Fruit fly (Drosophila melanogaster) whole organism, prepupa: ENCODE results near the gene CG43638.

ENCODE experiments used
- Blimp-1 ChIP-seq: fragments of 200-800 bp; sonication (Bioruptor generic); optimal IDR thresholded peaks from 3 replicates; lab custom pipeline; 2017; ENCODE audit warnings: missing biosample characterization, missing genetic modification characterization, mild to moderate bottlenecking, moderate library complexity, missing genetic modification reagents
- CG10631 ChIP-seq: fragments of 200-800 bp; sonication (Bioruptor generic); optimal IDR thresholded peaks from 2 replicates; lab custom pipeline; 2016; ENCODE audit warnings: missing biosample characterization, missing genetic modification characterization
- CG11294 ChIP-seq: fragments of 200-800 bp; sonication (Bioruptor generic); IDR thresholded peaks from 2 replicates; pipeline ENCODE4 v1.3.6; 2022; ENCODE audit warnings: missing biosample characterization, missing genetic modification characterization
- CG11762 ChIP-seq: fragments of 200-800 bp; sonication (Bioruptor generic); optimal IDR thresholded peaks from 3 replicates; lab custom pipeline; 2016; ENCODE audit warnings: missing biosample characterization, missing genetic modification characterization; ENCODE audit not compliant: insufficient read depth
- CG11902 ChIP-seq: fragments of 200-800 bp; sonication (Bioruptor generic); optimal IDR thresholded peaks from 3 replicates; lab custom pipeline; 2016; ENCODE audit warnings: missing biosample characterization, missing genetic modification characterization
- CG15336 ChIP-seq: fragments of 200-800 bp; sonication (Bioruptor generic); IDR thresholded peaks from 2 replicates; pipeline ENCODE4 v1.3.6; 2022; ENCODE audit warnings: missing biosample characterization, missing genetic modification characterization
- CG16779 ChIP-seq: fragments of 200-800 bp; sonication (Bioruptor generic); optimal IDR thresholded peaks from 3 replicates; lab custom pipeline; 2017; ENCODE audit warnings: missing biosample characterization, mild to moderate bottlenecking, missing genetic modification characterization
- CG31627 ChIP-seq: fragments of 200-800 bp; sonication (Bioruptor generic); optimal IDR thresholded peaks from 3 replicates; lab custom pipeline; 2016; ENCODE audit warnings: missing biosample characterization, missing genetic modification characterization
- CG32006 ChIP-seq: fragments of 200-800 bp; sonication (Bioruptor generic); optimal IDR thresholded peaks from 3 replicates; lab custom pipeline; 2017; ENCODE audit warnings: missing biosample characterization, mild to moderate bottlenecking, missing genetic modification characterization
- CG34406 ChIP-seq: fragments of 200-800 bp; sonication (Bioruptor generic); optimal IDR thresholded peaks from 3 replicates; lab custom pipeline; 2016; ENCODE audit warnings: missing biosample characterization, missing genetic modification characterization
- CG6163 ChIP-seq: fragments of 200-800 bp; sonication (Bioruptor generic); IDR thresholded peaks from 3 replicates; pipeline ENCODE4 v1.3.6; 2022; ENCODE audit warnings: missing biosample characterization, missing genetic modification characterization
- CG6792 ChIP-seq: fragments of 200-800 bp; sonication (Bioruptor generic); optimal IDR thresholded peaks from 3 replicates; lab custom pipeline; 2016; ENCODE audit warnings: missing biosample characterization, missing genetic modification characterization
- CG7368 ChIP-seq: fragments of 200-800 bp; sonication (Bioruptor generic); optimal IDR thresholded peaks from 3 replicates; lab custom pipeline; 2016; ENCODE audit warnings: missing biosample characterization, missing genetic modification characterization
- CG8119 ChIP-seq: fragments of 200-800 bp; sonication (Bioruptor generic); IDR thresholded peaks from 3 replicates; pipeline ENCODE4 v1.3.6; 2022; ENCODE audit warnings: missing biosample characterization, missing genetic modification characterization
- CG8319 ChIP-seq: fragments of 200-800 bp; sonication (Bioruptor generic); optimal IDR thresholded peaks from 3 replicates; lab custom pipeline; 2016; ENCODE audit warnings: missing biosample characterization, missing genetic modification characterization
- CG8632 ChIP-seq: fragments of 200-800 bp; sonication (Bioruptor generic); optimal IDR thresholded peaks from 3 replicates; lab custom pipeline; 2016; ENCODE audit warnings: missing biosample characterization, missing genetic modification characterization
- Eip78C ChIP-seq: fragments of 200-800 bp; sonication (Bioruptor generic); peaks from one replicate; lab custom pipeline; 2016; ENCODE audit warnings: missing biosample characterization, missing genetic modification characterization
- Eip93F ChIP-seq: fragments of 200-800 bp; sonication (Bioruptor generic); optimal IDR thresholded peaks from 2 replicates; lab custom pipeline; 2016; ENCODE audit warnings: missing biosample characterization, mild to moderate bottlenecking, missing genetic modification characterization
- Ets21C ChIP-seq: fragments of 200-800 bp; sonication (Bioruptor generic); optimal IDR thresholded peaks from 3 replicates; lab custom pipeline; 2016; ENCODE audit warnings: missing biosample characterization, missing genetic modification characterization
- Hr39 ChIP-seq: fragments of 200-800 bp; sonication (Bioruptor generic); optimal IDR thresholded peaks from 2 replicates; lab custom pipeline; 2016; ENCODE audit warnings: missing biosample characterization, missing genetic modification characterization
- Hr4 ChIP-seq: fragments of 200-800 bp; sonication (Bioruptor generic); optimal IDR thresholded peaks from 3 replicates; lab custom pipeline; 2016; ENCODE audit warnings: missing biosample characterization, missing genetic modification characterization
- Lpt ChIP-seq: fragments of 200-800 bp; sonication (Bioruptor generic); optimal IDR thresholded peaks from 3 replicates; lab custom pipeline; 2016; ENCODE audit warnings: missing biosample characterization, missing genetic modification characterization
- OdsH ChIP-seq: fragments of 200-800 bp; sonication (Bioruptor generic); optimal IDR thresholded peaks from 3 replicates; lab custom pipeline; 2016; ENCODE audit warnings: missing biosample characterization, missing genetic modification characterization
- Sox102F ChIP-seq: fragments of 200-800 bp; sonication (Bioruptor generic); optimal IDR thresholded peaks from 2 replicates; lab custom pipeline; 2016; ENCODE audit warnings: missing biosample characterization, mild to moderate bottlenecking, missing genetic modification characterization
- Sox14 ChIP-seq: fragments of 200-800 bp; sonication (Bioruptor generic); optimal IDR thresholded peaks from 3 replicates; lab custom pipeline; 2016; ENCODE audit warnings: missing biosample characterization, missing genetic modification characterization
- acj6 ChIP-seq: fragments of 200-800 bp; sonication (Bioruptor generic); optimal IDR thresholded peaks from 3 replicates; lab custom pipeline; 2016; ENCODE audit warnings: missing biosample characterization, missing genetic modification characterization
- cyc ChIP-seq: fragments of 200-800 bp; sonication (Bioruptor generic); optimal IDR thresholded peaks from 3 replicates; lab custom pipeline; 2016; ENCODE audit warnings: missing biosample characterization, missing genetic modification characterization
- dac ChIP-seq: fragments of 200-800 bp; sonication (Bioruptor generic); optimal IDR thresholded peaks from 2 replicates; lab custom pipeline; 2017; ENCODE audit warnings: missing biosample characterization, mild to moderate bottlenecking, missing genetic modification characterization
- dsx ChIP-seq: fragments of 200-800 bp; optimal IDR thresholded peaks from 3 replicates; lab custom pipeline; 2019; ENCODE audit warnings: missing biosample characterization, mild to moderate bottlenecking, missing genetic modification characterization, moderate library complexity; ENCODE audit not compliant: poor library complexity, severe bottlenecking
- esn ChIP-seq: fragments of 200-800 bp; sonication (Bioruptor generic); optimal IDR thresholded peaks from 2 replicates; lab custom pipeline; 2016; ENCODE audit warnings: missing biosample characterization, mild to moderate bottlenecking, missing genetic modification characterization, moderate library complexity
- fd85E ChIP-seq: fragments of 200-800 bp; sonication (Bioruptor generic); optimal IDR thresholded peaks from 3 replicates; lab custom pipeline; 2016; ENCODE audit warnings: missing biosample characterization, missing genetic modification characterization
- fkh ChIP-seq: fragments of 200-800 bp; sonication (Bioruptor generic); optimal IDR thresholded peaks from 3 replicates; lab custom pipeline; 2017; ENCODE audit warnings: missing biosample characterization, mild to moderate bottlenecking, missing genetic modification characterization, moderate library complexity
- net ChIP-seq: fragments of 200-800 bp; sonication (Bioruptor generic); optimal IDR thresholded peaks from 3 replicates; lab custom pipeline; 2016; ENCODE audit warnings: missing biosample characterization, missing genetic modification characterization
- pdm3 ChIP-seq: fragments of 200-800 bp; sonication (Bioruptor generic); optimal IDR thresholded peaks from 3 replicates; lab custom pipeline; 2016; ENCODE audit warnings: missing biosample characterization, missing genetic modification characterization
- salr ChIP-seq, 2 experiments: fragments of 200-800 bp; sonication (Bioruptor generic); optimal IDR thresholded peaks; 3 replicates each; lab custom pipeline; 2016 to 2018; ENCODE audit warnings: missing biosample characterization in 2 of 2, missing genetic modification characterization in 2 of 2, mild to moderate bottlenecking in 1 of 2
- spab ChIP-seq: fragments of 200-800 bp; sonication (Bioruptor generic); optimal IDR thresholded peaks from 2 replicates; lab custom pipeline; 2017; ENCODE audit warnings: missing biosample characterization, mild to moderate bottlenecking, missing genetic modification characterization, missing genetic modification reagents
- ss ChIP-seq, 2 experiments: fragments of 200-800 bp; sonication (Bioruptor generic); optimal IDR thresholded peaks; 2 replicates in 1 of 2; 3 replicates in 1 of 2; lab custom pipeline; 2017 to 2018; ENCODE audit warnings: mild to moderate bottlenecking in 2 of 2, missing biosample characterization in 2 of 2, missing genetic modification characterization in 2 of 2, moderate library complexity in 1 of 2
- svp ChIP-seq: fragments of 200-800 bp; sonication (Bioruptor generic); peaks from one replicate; lab custom pipeline; 2016; ENCODE audit warnings: missing biosample characterization, missing genetic modification characterization
- topi ChIP-seq: fragments of 200-800 bp; sonication (Bioruptor generic); optimal IDR thresholded peaks from 3 replicates; lab custom pipeline; 2016; ENCODE audit warnings: missing biosample characterization, missing genetic modification characterization
- vri ChIP-seq: fragments of 200-800 bp; sonication (Bioruptor generic); optimal IDR thresholded peaks from 3 replicates; lab custom pipeline; 2016; ENCODE audit warnings: missing biosample characterization, mild to moderate bottlenecking, missing genetic modification characterization

The CG43638 gene

dm6 chr3L:12084969-12085690 is 40.8 kb downstream of the CG43638 start:
- TF ChIP-seq salr (GFP tag; optimal IDR thresholded peaks at IDR 0.05; lab: Kevin White, UChicago) (no peak), dac (GFP tag; lab: Kevin White, UChicago) (no peak), svp (GFP tag; lab: Kevin White, UChicago) (peak; percentile 19), CG7368 (no peak), fkh (GFP tag; lab: Kevin White, UChicago) (peak; percentile 2), Eip93F (GFP tag; lab: Kevin White, UChicago) (no peak), CG6792 (GFP tag; lab: Kevin White, UChicago) (no peak), CG11294 (no peak)
- TF ChIP-seq, all 60 proteins: peak for 2

dm6 chr3L:12085691-12086078 is 41.3 kb downstream of the CG43638 start:
- no peak for TF ChIP-seq fkh (GFP tag; lab: Kevin White, UChicago)
- no peak for TF ChIP-seq CG8119
- no peak for TF ChIP-seq CG34406 (GFP tag; lab: Kevin White, UChicago)
- TF ChIP-seq CG32006 (GFP tag; lab: Kevin White, UChicago): no peak
- TF ChIP-seq CG11294: no peak
- TF ChIP-seq Lpt (GFP tag; lab: Kevin White, UChicago): no peak
- no peak for TF ChIP-seq CG11902 (GFP tag; lab: Kevin White, UChicago)
- no peak for TF ChIP-seq esn (GFP tag; lab: Kevin White, UChicago)
- no peak for TF ChIP-seq fd85E (GFP tag; lab: Kevin White, UChicago)
- no peak for TF ChIP-seq Blimp-1 (GFP tag; lab: Kevin White, UChicago)
- no peak for TF ChIP-seq Hr4
- no peak for TF ChIP-seq CG31627 (GFP tag; lab: Kevin White, UChicago)
- TF ChIP-seq acj6 (GFP tag; lab: Kevin White, UChicago): no peak
- TF ChIP-seq CG8319 (GFP tag; lab: Kevin White, UChicago): no peak
- no peak for TF ChIP-seq Eip93F (GFP tag; lab: Kevin White, UChicago)
- no peak for TF ChIP-seq Ets21C (GFP tag; lab: Kevin White, UChicago)

- TF ChIP-seq esn (GFP tag; lab: Kevin White, UChicago) (no peak), svp (GFP tag; lab: Kevin White, UChicago) (no peak), Hr4 (no peak), CG6792 (GFP tag; lab: Kevin White, UChicago) (no peak), Sox102F (GFP tag; lab: Kevin White, UChicago) (no peak), Eip78C (GFP tag; lab: Kevin White, UChicago) (peak; percentile 14)
These were observed 43.9 kb downstream of the CG43638 start, which contains the start of gene CG17154 for dm6 chr3L:12088326-12088725. TSS of gene CG17154 (plus strand) at chr3L:12088626.

dm6 chr3L:12090184-12090897 is 46.0 kb downstream of the CG43638 start:
- TF ChIP-seq cyc (GFP tag; lab: Kevin White, UChicago) (peak; percentile 32), CG16779 (tag; lab: Kevin White, UChicago) (no peak), Sox102F (GFP tag; lab: Kevin White, UChicago) (peak; percentile 64), CG8632 (GFP tag; lab: Kevin White, UChicago) (peak; percentile 47), Hr4 (no peak), CG32006 (GFP tag; lab: Kevin White, UChicago) (peak; percentile 52), CG8119 (no peak), fkh (GFP tag; lab: Kevin White, UChicago) (peak; percentile 23), Hr39 (peak; percentile 54), CG7368 (no peak), CG11762 (peak; percentile 12), CG10631 (GFP tag; lab: Kevin White, UChicago) (peak; percentile 40), CG15336 (GFP tag; lab: Robert Waterston, UW) (no peak), pdm3 (GFP tag; lab: Kevin White, UChicago) (peak; percentile 66), Lpt (GFP tag; lab: Kevin White, UChicago) (peak; percentile 0), net (GFP tag; lab: Kevin White, UChicago) (peak; percentile 28), CG6163 (GFP tag; lab: Robert Waterston, UW) (peak; percentile 61; the same call in 2 of the 3 replicates), salr (GFP tag; optimal IDR thresholded peaks at IDR 0.05; lab: Kevin White, UChicago) (peak in 1 of 2 experiments; percentile 18), spab (no peak), ss (GFP tag; optimal IDR thresholded peaks at IDR 0.05; lab: Kevin White, UChicago) (no peak), vri (GFP tag; lab: Kevin White, UChicago) (peak; percentile 29), Sox14 (GFP tag; lab: Kevin White, UChicago) (peak; percentile 74), Eip93F (GFP tag; lab: Kevin White, UChicago) (no peak), dsx (GFP tag; lab: Kevin White, UChicago) (no peak), CG6792 (GFP tag; lab: Kevin White, UChicago) (peak; percentile 18), Blimp-1 (GFP tag; lab: Kevin White, UChicago) (peak; percentile 40), OdsH (GFP tag; lab: Kevin White, UChicago) (peak; percentile 46), topi (GFP tag; lab: Kevin White, UChicago) (peak; percentile 45), CG34406 (GFP tag; lab: Kevin White, UChicago) (peak; percentile 58)
